Fruit fly (Drosophila melanogaster): ENCODE results near the gene Srg3.

Srg3 gene

DNA sequence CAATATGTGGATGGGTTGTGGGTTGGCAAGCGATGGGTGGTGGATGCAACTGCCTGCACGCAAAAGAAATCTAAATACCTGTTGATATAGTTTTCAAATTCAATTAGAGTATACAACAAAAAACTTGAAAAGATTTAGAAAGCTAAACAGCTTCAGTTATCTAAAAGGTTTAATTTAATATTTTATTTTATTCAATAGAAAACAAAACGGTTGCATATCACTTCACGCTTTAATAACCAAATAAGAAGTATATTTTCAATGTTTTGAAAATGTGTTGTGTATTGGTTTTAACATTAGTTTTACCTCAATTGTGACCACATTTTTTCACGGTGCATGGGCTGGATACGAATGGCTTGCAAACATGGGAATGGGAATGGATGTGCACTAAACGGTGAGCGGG is 46.6 kb downstream of the Srg3 start:
- TF ChIP-seq OdsH (GFP tag; optimal IDR thresholded peaks at IDR 0.05) (no peak), fru (GFP tag; optimal IDR thresholded peaks at IDR 0.05) (no peak), N (GFP tag; optimal IDR thresholded peaks at IDR 0.05) (no peak), Mio (GFP tag; optimal IDR thresholded peaks at IDR 0.05) (no peak), Hr78 (GFP tag; optimal IDR thresholded peaks at IDR 0.05) (no peak)

DNA sequence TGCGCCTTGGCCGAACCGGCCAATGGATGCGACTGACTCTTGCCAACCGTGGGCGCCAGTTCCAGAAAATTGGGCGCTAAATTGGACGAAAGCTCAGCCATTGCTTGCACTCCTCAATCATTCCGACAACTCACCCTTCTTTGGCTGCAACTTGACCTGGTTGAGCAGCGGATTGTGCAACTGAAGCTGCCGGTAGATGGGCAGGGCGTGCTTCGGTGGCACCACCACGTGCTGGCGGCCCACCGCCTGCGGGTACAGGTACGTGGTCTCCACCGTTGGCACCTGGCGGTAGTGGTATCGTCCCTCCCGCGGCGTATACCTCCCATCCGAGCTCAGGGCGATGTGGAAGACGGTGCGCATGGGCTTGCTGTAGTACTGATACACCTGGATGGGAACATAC is 47.4 kb downstream of the Srg3 start:
- TF ChIP-seq Abd-B (GFP tag; optimal IDR thresholded peaks at IDR 0.05) (no peak), ey (GFP tag; optimal IDR thresholded peaks at IDR 0.05) (no peak), CG32264 (GFP tag; optimal IDR thresholded peaks at IDR 0.05) (no peak), tai (GFP tag; optimal IDR thresholded peaks at IDR 0.05) (no peak), Rel (GFP tag; optimal IDR thresholded peaks at IDR 0.05) (no peak), Rel (tag; optimal IDR thresholded peaks at IDR 0.05) (no peak), usp (GFP tag; optimal IDR thresholded peaks at IDR 0.05) (no peak), Vsx2 (GFP tag; optimal IDR thresholded peaks at IDR 0.05; ENCODE audit: partially characterized antibody) (no peak), rgr (GFP tag; optimal IDR thresholded peaks at IDR 0.05) (no peak), dl (GFP tag; optimal IDR thresholded peaks at IDR 0.05; ENCODE audit: insufficient read depth in 1 of 2, partially characterized antibody in 2 of 2) (no peak), N (GFP tag; optimal IDR thresholded peaks at IDR 0.05) (no peak), Hnf4 (GFP tag; optimal IDR thresholded peaks at IDR 0.05) (no peak), fru (GFP tag; optimal IDR thresholded peaks at IDR 0.05) (no peak), Dfd (GFP tag; optimal IDR thresholded peaks at IDR 0.05) (no peak), h (GFP tag; optimal IDR thresholded peaks at IDR 0.05) (no peak), lola (GFP tag; optimal IDR thresholded peaks at IDR 0.05) (no peak), CrebA (GFP tag; optimal IDR thresholded peaks at IDR 0.05; ENCODE audit: borderline replicate concordance) (no peak)

DNA sequence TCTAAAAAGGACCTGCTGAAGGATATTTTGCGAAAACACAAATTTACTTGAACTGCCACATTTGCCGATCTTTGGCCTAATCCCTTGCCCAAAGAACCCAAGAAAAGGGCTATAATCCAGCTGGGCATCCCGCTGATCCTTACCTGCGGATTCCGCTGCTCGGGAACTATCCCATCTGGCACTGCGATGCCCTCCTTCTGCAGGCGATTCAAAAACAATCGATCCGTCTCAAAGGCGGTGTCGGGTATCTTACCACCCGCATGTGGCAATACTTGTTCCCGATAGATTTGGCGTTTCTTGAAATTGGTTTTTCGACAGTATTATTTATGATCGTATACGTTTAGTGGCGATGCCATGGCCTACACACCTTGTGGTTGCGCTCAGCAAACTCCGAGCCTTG is 48.3 kb downstream of the Srg3 start:
- no peak for TF ChIP-seq N (GFP tag; optimal IDR thresholded peaks at IDR 0.05)
- TF ChIP-seq HLH106 (tag; optimal IDR thresholded peaks at IDR 0.05), result no peak
- no peak for TF ChIP-seq dmrt93B (GFP tag; optimal IDR thresholded peaks at IDR 0.05)
- no peak for TF ChIP-seq Rel (GFP tag; optimal IDR thresholded peaks at IDR 0.05)
- TF ChIP-seq Rel (tag; optimal IDR thresholded peaks at IDR 0.05), result no peak
- no peak for TF ChIP-seq fru (GFP tag; optimal IDR thresholded peaks at IDR 0.05)
- no peak for TF ChIP-seq rgr (GFP tag; optimal IDR thresholded peaks at IDR 0.05)
- TF ChIP-seq pan (optimal IDR thresholded peaks at IDR 0.05), result no peak
- no peak for TF ChIP-seq Vsx2 (GFP tag; optimal IDR thresholded peaks at IDR 0.05; ENCODE audit: partially characterized antibody)
- TF ChIP-seq sage (GFP tag; optimal IDR thresholded peaks at IDR 0.05), result no peak
- no peak for TF ChIP-seq Jra (GFP tag; optimal IDR thresholded peaks at IDR 0.05)
- no peak for TF ChIP-seq Mio (GFP tag; optimal IDR thresholded peaks at IDR 0.05)
- no peak for TF ChIP-seq ey (GFP tag; optimal IDR thresholded peaks at IDR 0.05)
- no peak for TF ChIP-seq Dfd (GFP tag; optimal IDR thresholded peaks at IDR 0.05)
- no peak for TF ChIP-seq woc (GFP tag; optimal IDR thresholded peaks at IDR 0.05)
- no peak for TF ChIP-seq Sp1 (GFP tag; optimal IDR thresholded peaks at IDR 0.05)
- TF ChIP-seq dl (GFP tag; optimal IDR thresholded peaks at IDR 0.05; ENCODE audit: insufficient read depth in 1 of 2, partially characterized antibody in 2 of 2), result no peak

DNA sequence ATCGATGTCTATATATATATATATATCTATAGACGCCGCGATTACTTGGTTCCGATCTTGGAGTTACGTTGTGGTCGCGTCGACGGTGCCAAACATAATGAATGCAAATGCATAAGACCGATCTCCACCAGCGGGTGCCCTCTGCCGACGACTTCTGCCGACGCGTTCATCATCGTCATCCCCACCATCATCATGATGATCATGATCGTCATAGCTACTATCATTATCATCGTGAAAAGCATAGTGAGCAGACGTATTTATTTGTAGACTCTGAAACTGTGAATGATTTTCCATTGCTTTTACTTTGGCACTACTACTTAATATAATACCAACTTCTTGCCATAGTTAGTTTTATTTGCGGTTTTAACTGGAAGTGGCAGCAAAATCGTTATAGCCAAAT is 49.1 kb downstream of the Srg3 start, which contains the start of gene CG32037:
TSS of gene CG32037 (minus strand) at position 101 of the 400 bp plus-strand sequence.
- TF ChIP-seq jim (GFP tag; optimal IDR thresholded peaks at IDR 0.05) (no peak), Sp1 (GFP tag; optimal IDR thresholded peaks at IDR 0.05) (no peak)

Data from whole organism, wandering third instar larva.